Worm (Caenorhabditis elegans): ENCODE measurements around the gene Y64G10A.2.

- TF ChIP-seq pha-4 (tag; optimal IDR thresholded peaks at IDR 0.05) (no peak), K02D7.2 (tag; optimal IDR thresholded peaks at IDR 0.05) (no peak), tbx-2 (tag; optimal IDR thresholded peaks at IDR 0.05) (no peak)
Observed at ce11 chrIV:14244357-14244756, at the start of gene Y64G10A.2.
